Worm (Caenorhabditis elegans): ENCODE measurements around the gene F11E6.9.

DNA sequence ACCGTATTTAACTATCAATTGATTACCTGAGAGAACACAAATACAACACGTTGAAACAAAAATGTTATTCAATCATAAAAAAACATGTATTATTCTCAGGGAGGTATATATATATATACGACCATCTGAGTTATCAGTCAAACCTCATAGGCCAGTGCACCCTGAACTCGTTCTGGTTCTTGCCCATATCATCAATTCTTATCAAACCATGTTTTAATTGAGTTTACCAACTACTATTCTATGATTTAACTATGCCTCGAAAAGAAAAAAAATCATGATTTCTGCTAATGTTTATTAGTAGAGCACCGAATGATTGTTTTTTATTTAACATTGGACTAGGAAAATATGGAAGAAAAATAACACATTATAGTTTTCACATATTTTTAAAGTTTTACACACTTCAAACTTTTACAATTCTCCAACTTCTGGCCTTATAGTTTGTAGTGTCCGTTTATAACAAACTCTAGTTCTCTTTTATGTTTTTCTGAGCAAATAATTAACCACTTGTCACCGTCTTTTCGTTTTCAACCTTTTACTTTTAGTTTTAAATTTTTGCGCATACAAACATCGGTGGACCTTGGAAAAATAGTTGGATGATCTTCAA is 42.8 kb downstream of the F11E6.9 start:
- no peak for TF ChIP-seq lsy-2 (tag; optimal IDR thresholded peaks at IDR 0.05)
- no peak for TF ChIP-seq F13H6.1 (tag; optimal IDR thresholded peaks at IDR 0.05)
- TF ChIP-seq nhr-6 (tag; optimal IDR thresholded peaks at IDR 0.05), result no peak
- TF ChIP-seq fos-1 (tag; optimal IDR thresholded peaks at IDR 0.05), result peak; percentile 53
- TF ChIP-seq unc-62 (GFP tag; optimal IDR thresholded peaks at IDR 0.05), result no peak
- TF ChIP-seq nhr-23 (tag; optimal IDR thresholded peaks at IDR 0.05), result no peak
- no peak for TF ChIP-seq R02D3.7 (tag; optimal IDR thresholded peaks at IDR 0.05)
- TF ChIP-seq nhr-12 (tag; optimal IDR thresholded peaks at IDR 0.05), result no peak
- TF ChIP-seq nhr-25 (tag; optimal IDR thresholded peaks at IDR 0.05), result no peak
- no peak for TF ChIP-seq unc-39 (tag; optimal IDR thresholded peaks at IDR 0.05)
